Worm (Caenorhabditis elegans) whole organism, midembryonic: ENCODE data around the gene ttll-5.

Experiments used
- T22C8.4 ChIP-seq: fragments of 200-800 bp; sonication (Bioruptor generic); IDR thresholded peaks from 2 replicates; pipeline ENCODE4 v1.3.6; 2022; ENCODE audit warnings: missing genetic modification characterization, missing compliant biosample characterization
- cog-1 ChIP-seq: sonication (generic microtip); optimal IDR thresholded peaks from 2 replicates; lab custom pipeline; 2016; ENCODE audit warnings: missing genetic modification characterization, missing compliant biosample characterization
- flt-1 ChIP-seq: fragments of 200-800 bp; sonication (Bioruptor generic); IDR thresholded peaks from 2 replicates; pipeline ENCODE4 v1.3.6; 2022; ENCODE audit warnings: missing genetic modification characterization, missing compliant biosample characterization
- klf-2 ChIP-seq: fragments of 200-800 bp; sonication (Bioruptor generic); conservative IDR thresholded peaks from 2 replicates; pipeline ENCODE4 v1.3.6; 2022; ENCODE audit warnings: missing genetic modification reagents, missing genetic modification characterization, missing compliant biosample characterization
- med-1 ChIP-seq: sonication (generic microtip); optimal IDR thresholded peaks from 2 replicates; lab custom pipeline; 2017; ENCODE audit warnings: missing genetic modification characterization, mild to moderate bottlenecking, missing compliant biosample characterization, antibody characterized with exemption, missing genetic modification reagents; ENCODE audit not compliant: insufficient read depth
- ref-1 ChIP-seq: fragments of 200-800 bp; sonication (Bioruptor generic); conservative IDR thresholded peaks from 2 replicates; pipeline ENCODE4 v1.3.6; 2022; ENCODE audit warnings: missing genetic modification reagents, missing genetic modification characterization, missing compliant biosample characterization
- tab-1 ChIP-seq: fragments of 200-800 bp; sonication (Bioruptor generic); IDR thresholded peaks from 2 replicates; pipeline ENCODE4 v1.3.6; 2022; ENCODE audit warnings: missing genetic modification characterization, missing compliant biosample characterization
- ztf-23 ChIP-seq: fragments of 200-800 bp; sonication (Bioruptor generic); IDR thresholded peaks from 2 replicates; pipeline ENCODE4 v1.3.6; 2022; ENCODE audit warnings: missing genetic modification reagents, missing genetic modification characterization, missing compliant biosample characterization
- ztf-29 ChIP-seq: fragments of 200-800 bp; sonication (Bioruptor generic); IDR thresholded peaks from 2 replicates; pipeline ENCODE4 v1.3.6; 2022; ENCODE audit warnings: missing genetic modification reagents, missing genetic modification characterization, missing compliant biosample characterization

ttll-5 gene

ce11 chrV:11484404-11484803 lies 24.5 kb upstream of the ttll-5 start:
- TF ChIP-seq ztf-29 (no peak), ztf-23 (GFP tag; lab: Robert Waterston, UW) (no peak), flt-1 (GFP tag; lab: Robert Waterston, UW) (no peak), med-1 (GFP tag; lab: Kevin White, UChicago) (no peak), tab-1 (GFP tag; lab: Robert Waterston, UW) (no peak), klf-2 (GFP tag; lab: Robert Waterston, UW) (no peak), T22C8.4 (GFP tag; lab: Robert Waterston, UW) (no peak), ref-1 (no peak), cog-1 (no peak)

- TF ChIP-seq klf-2 (GFP tag; lab: Robert Waterston, UW) (no peak), ztf-23 (GFP tag; lab: Robert Waterston, UW) (no peak), tab-1 (GFP tag; lab: Robert Waterston, UW) (no peak), ztf-29 (no peak), cog-1 (no peak), T22C8.4 (GFP tag; lab: Robert Waterston, UW) (no peak), flt-1 (GFP tag; lab: Robert Waterston, UW) (no peak), ref-1 (no peak), med-1 (GFP tag; lab: Kevin White, UChicago) (no peak)
These were observed 23.3 kb upstream of the ttll-5 start, which contains the start of gene srh-1 for ce11 chrV:11485558-11485957. TSS of gene srh-1 (plus strand) at chrV:11485858.

ce11 chrV:11486680-11487079 lies 22.2 kb upstream of the ttll-5 start, which contains the start of gene T11F9.10:
TSS of gene T11F9.10 (plus strand) at chrV:11486980.
- TF ChIP-seq T22C8.4 (GFP tag; lab: Robert Waterston, UW) = no peak
- TF ChIP-seq tab-1 (GFP tag; lab: Robert Waterston, UW) = no peak

- TF ChIP-seq ref-1 (no peak), ztf-23 (GFP tag; lab: Robert Waterston, UW) (no peak), flt-1 (GFP tag; lab: Robert Waterston, UW) (no peak), cog-1 (no peak), ztf-29 (no peak), klf-2 (GFP tag; lab: Robert Waterston, UW) (no peak)
These were observed 20.6 kb upstream of the ttll-5 start for ce11 chrV:11488288-11488687.

ce11 chrV:11490382-11490781 lies 18.5 kb upstream of the ttll-5 start, which contains the start of gene dhs-19:
TSS of gene dhs-19 (minus strand) at chrV:11490482.
- TF ChIP-seq tab-1 (GFP tag; lab: Robert Waterston, UW) (no peak), med-1 (GFP tag; lab: Kevin White, UChicago) (no peak), ztf-29 (no peak), cog-1 (no peak), klf-2 (GFP tag; lab: Robert Waterston, UW) (no peak), T22C8.4 (GFP tag; lab: Robert Waterston, UW) (no peak), ref-1 (no peak), ztf-23 (GFP tag; lab: Robert Waterston, UW) (no peak), flt-1 (GFP tag; lab: Robert Waterston, UW) (no peak)

ce11 chrV:11492456-11492855 lies 16.4 kb upstream of the ttll-5 start, which contains the start of gene T11F9.21:
TSS of gene T11F9.21 (plus strand) at chrV:11492756.
- TF ChIP-seq tab-1 (GFP tag; lab: Robert Waterston, UW) (no peak), klf-2 (GFP tag; lab: Robert Waterston, UW) (no peak), T22C8.4 (GFP tag; lab: Robert Waterston, UW) (no peak), flt-1 (GFP tag; lab: Robert Waterston, UW) (no peak), ztf-23 (GFP tag; lab: Robert Waterston, UW) (no peak), med-1 (GFP tag; lab: Kevin White, UChicago) (no peak), ref-1 (no peak), ztf-29 (no peak), cog-1 (no peak)

- TF ChIP-seq ztf-29 (no peak), tab-1 (GFP tag; lab: Robert Waterston, UW) (no peak)
These were observed 12.6 kb upstream of the ttll-5 start, which contains the start of gene htrl-1 for ce11 chrV:11496283-11496682. TSS of gene htrl-1 (minus strand) at chrV:11496383.

- TF ChIP-seq ztf-23 (GFP tag; lab: Robert Waterston, UW) (no peak), flt-1 (GFP tag; lab: Robert Waterston, UW) (no peak), T22C8.4 (GFP tag; lab: Robert Waterston, UW) (no peak), med-1 (GFP tag; lab: Kevin White, UChicago) (no peak), ztf-29 (no peak), cog-1 (no peak), klf-2 (GFP tag; lab: Robert Waterston, UW) (no peak), tab-1 (GFP tag; lab: Robert Waterston, UW) (no peak), ref-1 (no peak)
These were observed 11.4 kb upstream of the ttll-5 start for ce11 chrV:11497475-11497874.

ce11 chrV:11499786-11500185 lies 9.1 kb upstream of the ttll-5 start:
- TF ChIP-seq ztf-29 (no peak), ref-1 (no peak), tab-1 (GFP tag; lab: Robert Waterston, UW) (no peak), klf-2 (GFP tag; lab: Robert Waterston, UW) (no peak), med-1 (GFP tag; lab: Kevin White, UChicago) (no peak), T22C8.4 (GFP tag; lab: Robert Waterston, UW) (no peak), ztf-23 (GFP tag; lab: Robert Waterston, UW) (no peak), flt-1 (GFP tag; lab: Robert Waterston, UW) (no peak), cog-1 (no peak)

- no peak for TF ChIP-seq ref-1
- no peak for TF ChIP-seq cog-1
- no peak for TF ChIP-seq ztf-23 (GFP tag; lab: Robert Waterston, UW)
- no peak for TF ChIP-seq flt-1 (GFP tag; lab: Robert Waterston, UW)
- no peak for TF ChIP-seq med-1 (GFP tag; lab: Kevin White, UChicago)
- TF ChIP-seq ztf-29 = no peak
- no peak for TF ChIP-seq tab-1 (GFP tag; lab: Robert Waterston, UW)
- no peak for TF ChIP-seq klf-2 (GFP tag; lab: Robert Waterston, UW)
These were observed 7.9 kb upstream of the ttll-5 start for ce11 chrV:11500980-11501379.
